Worm (Caenorhabditis elegans) whole organism, mixed stage, embryonic: ENCODE results near the gene nmur-1.

ENCODE experiments used
- M03D4.4 ChIP-seq: sonication (generic microtip); optimal IDR thresholded peaks from 2 replicates; lab custom pipeline; 2017; ENCODE audit warnings: mild to moderate bottlenecking, missing genetic modification characterization, missing compliant biosample characterization
- bed-3 ChIP-seq: fragments of 200-800 bp; sonication (Bioruptor generic); optimal IDR thresholded peaks from 3 replicates; lab custom pipeline; 2018; ENCODE audit warnings: mild to moderate bottlenecking, missing genetic modification characterization, moderate library complexity, missing compliant biosample characterization
- blmp-1 ChIP-seq: fragments of 150-350 bp; optimal IDR thresholded peaks from 2 replicates; lab custom pipeline; 2014; ENCODE audit warnings: missing biosample characterization, missing genetic modification characterization
- ceh-39 ChIP-seq: fragments of 150-350 bp; optimal IDR thresholded peaks from 2 replicates; lab custom pipeline; 2014; ENCODE audit warnings: missing biosample characterization, missing genetic modification characterization
- ceh-43 ChIP-seq: fragments of 200-800 bp; sonication (Bioruptor generic); optimal IDR thresholded peaks from 2 replicates; lab custom pipeline; 2018; ENCODE audit warnings: mild to moderate bottlenecking, missing genetic modification characterization, moderate library complexity, missing compliant biosample characterization
- ceh-83 ChIP-seq: fragments of 200-800 bp; sonication (Bioruptor generic); optimal IDR thresholded peaks from 2 replicates; lab custom pipeline; 2018; ENCODE audit warnings: mild to moderate bottlenecking, missing genetic modification characterization, missing compliant biosample characterization
- ces-1 ChIP-seq: fragments of 150-350 bp; optimal IDR thresholded peaks from 2 replicates; lab custom pipeline; 2014; ENCODE audit warnings: missing biosample characterization, missing genetic modification reagents, missing genetic modification characterization
- cnd-1 ChIP-seq: fragments of 200-800 bp; sonication (Bioruptor generic); optimal IDR thresholded peaks from 2 replicates; lab custom pipeline; 2018; ENCODE audit warnings: mild to moderate bottlenecking, missing genetic modification characterization, missing compliant biosample characterization
- elt-1 ChIP-seq: sonication (generic microtip); optimal IDR thresholded peaks from 2 replicates; lab custom pipeline; 2017; ENCODE audit warnings: missing genetic modification characterization, mild to moderate bottlenecking, missing compliant biosample characterization, antibody characterized with exemption, moderate library complexity, borderline replicate concordance; ENCODE audit not compliant: insufficient read depth
- flh-1 ChIP-seq: fragments of 200-800 bp; sonication (Bioruptor generic); optimal IDR thresholded peaks from 2 replicates; lab custom pipeline; 2018; ENCODE audit warnings: mild to moderate bottlenecking, missing genetic modification characterization, moderate library complexity, missing compliant biosample characterization
- ham-2 ChIP-seq: fragments of 200-800 bp; sonication (Bioruptor generic); optimal IDR thresholded peaks from 2 replicates; lab custom pipeline; 2018; ENCODE audit warnings: mild to moderate bottlenecking, missing genetic modification characterization, missing compliant biosample characterization
- hlh-1 ChIP-seq: fragments of 150-350 bp; optimal IDR thresholded peaks from 2 replicates; lab custom pipeline; 2014; ENCODE audit warnings: missing biosample characterization, missing genetic modification reagents, missing genetic modification characterization
- lin-13 ChIP-seq: fragments of 150-350 bp; optimal IDR thresholded peaks from 2 replicates; lab custom pipeline; 2014; ENCODE audit warnings: missing biosample characterization, missing genetic modification characterization
- lin-32 ChIP-seq: fragments of 200-800 bp; sonication (Bioruptor generic); optimal IDR thresholded peaks from 2 replicates; lab custom pipeline; 2018; ENCODE audit warnings: mild to moderate bottlenecking, missing genetic modification characterization, missing compliant biosample characterization
- mep-1 ChIP-seq: fragments of 150-350 bp; optimal IDR thresholded peaks from 2 replicates; lab custom pipeline; 2017; ENCODE audit warnings: missing biosample characterization, missing genetic modification reagents, missing genetic modification characterization, inconsistent platforms
- mls-2 ChIP-seq: sonication (generic microtip); optimal IDR thresholded peaks from 2 replicates; lab custom pipeline; 2016; ENCODE audit warnings: mild to moderate bottlenecking, missing genetic modification characterization, moderate library complexity, missing compliant biosample characterization
- nhr-12 ChIP-seq: fragments of 150-350 bp; optimal IDR thresholded peaks from 2 replicates; lab custom pipeline; 2014; ENCODE audit warnings: missing biosample characterization, missing genetic modification characterization
- nhr-2 ChIP-seq: fragments of 150-350 bp; optimal IDR thresholded peaks from 2 replicates; lab custom pipeline; 2014; ENCODE audit warnings: missing biosample characterization, missing genetic modification characterization
- nhr-237 ChIP-seq: fragments of 150-350 bp; optimal IDR thresholded peaks from 2 replicates; lab custom pipeline; 2014; ENCODE audit warnings: missing biosample characterization, missing genetic modification characterization
- nhr-28 ChIP-seq: fragments of 150-350 bp; optimal IDR thresholded peaks from 2 replicates; lab custom pipeline; 2014; ENCODE audit warnings: missing biosample characterization, missing genetic modification characterization
- nhr-76 ChIP-seq: sonication (generic microtip); optimal IDR thresholded peaks from 2 replicates; lab custom pipeline; 2017; ENCODE audit warnings: missing biosample characterization, missing genetic modification characterization
- pha-4 ChIP-seq: fragments of 150-350 bp; optimal IDR thresholded peaks from 2 replicates; lab custom pipeline; 2018; ENCODE audit warnings: missing biosample characterization, missing genetic modification reagents, missing genetic modification characterization
- sem-2 ChIP-seq: fragments of 200-800 bp; sonication (Bioruptor generic); optimal IDR thresholded peaks from 2 replicates; lab custom pipeline; 2018; ENCODE audit warnings: mild to moderate bottlenecking, missing genetic modification characterization, missing compliant biosample characterization
- snpc-4 ChIP-seq: fragments of 150-350 bp; optimal IDR thresholded peaks from 2 replicates; lab custom pipeline; 2014; ENCODE audit warnings: missing biosample characterization, missing genetic modification characterization
- sptf-1 ChIP-seq: sonication (generic microtip); optimal IDR thresholded peaks from 2 replicates; lab custom pipeline; 2017; ENCODE audit warnings: mild to moderate bottlenecking, missing genetic modification characterization, moderate library complexity, missing compliant biosample characterization
- tbx-8 ChIP-seq: fragments of 200-800 bp; sonication (Bioruptor generic); optimal IDR thresholded peaks from 2 replicates; lab custom pipeline; 2018; ENCODE audit warnings: mild to moderate bottlenecking, missing genetic modification characterization, moderate library complexity, missing compliant biosample characterization
- unc-120 ChIP-seq: sonication (generic microtip); optimal IDR thresholded peaks from 2 replicates; lab custom pipeline; 2017; ENCODE audit warnings: missing genetic modification characterization, missing compliant biosample characterization; ENCODE audit not compliant: poor library complexity, severe bottlenecking
- unc-39 ChIP-seq: fragments of 150-350 bp; optimal IDR thresholded peaks from 2 replicates; lab custom pipeline; 2014; ENCODE audit warnings: missing biosample characterization, missing genetic modification characterization
- unc-62 ChIP-seq: fragments of 150-350 bp; optimal IDR thresholded peaks from 2 replicates; lab custom pipeline; 2014; ENCODE audit warnings: missing biosample characterization, missing genetic modification reagents, missing genetic modification characterization
- zip-8 ChIP-seq: fragments of 150-350 bp; optimal IDR thresholded peaks from 2 replicates; lab custom pipeline; 2014; ENCODE audit warnings: missing biosample characterization, missing genetic modification characterization

The nmur-1 gene

DNA sequence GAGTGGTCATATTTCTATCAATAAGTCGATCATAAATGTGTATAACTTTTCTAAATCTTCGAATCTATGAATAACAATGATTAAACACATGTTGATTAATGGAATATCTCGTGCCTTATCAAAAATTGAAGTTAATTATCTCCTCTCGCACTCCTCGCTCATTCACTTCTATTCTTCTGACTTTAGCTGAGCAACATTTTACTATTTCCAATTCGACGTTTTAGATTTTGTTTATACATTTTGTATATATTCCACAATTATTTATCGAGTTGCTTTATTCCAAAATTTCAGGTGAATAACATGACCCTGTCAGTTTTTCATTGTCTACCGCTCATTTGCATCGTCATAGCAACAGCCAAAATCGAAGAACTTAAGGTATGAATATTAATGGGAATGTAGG lies 46.5 kb downstream of the nmur-1 start, which contains the start of gene T25B6.3:
Gene T25B6.3, plus strand, starts transcription at position 301 of the 400 bp plus-strand sequence.
- TF ChIP-seq nhr-2 (tag; lab: Kevin White, UChicago) (no peak), elt-1 (no peak), ces-1 (no peak), zip-8 (tag; lab: Kevin White, UChicago) (no peak), nhr-76 (no peak), mls-2 (no peak), hlh-1 (tag; lab: Kevin White, UChicago) (no peak), unc-120 (tag; lab: Kevin White, UChicago) (no peak), sptf-1 (tag; lab: Kevin White, UChicago) (no peak), nhr-12 (tag; lab: Kevin White, UChicago) (no peak), blmp-1 (tag; lab: Kevin White, UChicago) (no peak), ceh-43 (GFP tag; lab: Kevin White, UChicago) (no peak), unc-39 (no peak), ham-2 (GFP tag; lab: Kevin White, UChicago) (no peak), lin-32 (GFP tag; lab: Kevin White, UChicago) (no peak), snpc-4 (tag; lab: Kevin White, UChicago) (no peak), bed-3 (no peak), M03D4.4 (no peak), ceh-83 (GFP tag; lab: Kevin White, UChicago) (no peak), nhr-28 (tag; lab: Kevin White, UChicago) (no peak)
- TF ChIP-seq, all 35 proteins: peak for 0

DNA sequence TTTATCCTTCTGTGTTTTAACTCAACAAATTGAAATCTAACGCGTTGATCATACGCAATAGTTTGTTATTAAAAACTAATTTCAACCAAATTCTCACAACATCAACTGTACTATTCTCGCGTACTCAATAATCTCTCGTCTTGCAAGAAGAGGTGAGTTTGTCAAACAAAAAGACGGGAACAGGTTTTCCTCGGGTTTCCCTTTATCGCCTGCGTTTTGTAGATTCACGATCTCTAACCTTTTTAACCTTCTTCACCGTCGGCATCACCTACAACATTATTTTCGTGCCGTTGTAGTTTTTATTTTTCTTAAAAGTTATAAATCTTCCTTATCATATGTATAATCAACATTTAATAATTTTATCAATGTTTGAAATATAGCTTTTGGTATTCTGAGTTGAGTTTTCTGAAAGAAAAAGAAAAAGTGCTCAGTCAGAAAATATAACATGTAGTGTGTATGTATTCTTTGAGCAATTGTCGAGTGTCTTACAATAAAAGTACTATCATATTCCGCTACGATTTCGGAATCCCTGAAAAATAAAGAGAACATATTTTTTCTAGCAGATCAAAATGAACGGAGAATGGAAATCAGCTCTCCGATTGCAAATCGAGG lies 48.2 kb downstream of the nmur-1 start, which contains the start of gene snf-12:
Gene snf-12, plus strand, starts transcription at position 562 of the 612 bp plus-strand sequence.
- TF ChIP-seq M03D4.4 (no peak), nhr-76 (no peak), cnd-1 (tag; lab: Kevin White, UChicago) (no peak), ceh-83 (GFP tag; lab: Kevin White, UChicago) (no peak), flh-1 (GFP tag; lab: Kevin White, UChicago) (no peak), ceh-39 (tag; lab: Kevin White, UChicago) (no peak), unc-39 (no peak), nhr-12 (tag; lab: Kevin White, UChicago) (no peak), nhr-28 (tag; lab: Kevin White, UChicago) (no peak)

DNA sequence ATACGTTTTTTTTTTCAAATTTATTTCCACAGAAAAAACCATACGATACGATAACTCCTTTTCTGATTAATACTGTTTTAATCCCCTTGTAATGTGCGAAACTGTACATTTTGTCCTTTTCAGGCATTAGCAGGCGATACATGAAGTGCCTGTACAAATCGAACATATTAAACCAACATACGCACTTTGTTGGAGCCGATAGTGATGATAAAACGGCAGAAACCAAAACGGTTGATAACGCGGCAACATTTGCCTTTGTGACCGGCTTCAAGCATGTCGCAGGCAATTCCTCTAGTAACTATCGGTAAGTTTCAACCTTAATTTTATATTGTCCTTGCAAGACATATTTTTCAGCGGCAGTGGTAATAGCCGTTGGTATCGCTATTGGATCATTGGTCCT lies 53.5 kb downstream of the nmur-1 start, which contains the start of gene nep-22:
Gene nep-22, plus strand, starts transcription at position 245 of the 400 bp plus-strand sequence.
- no peak for TF ChIP-seq nhr-2 (tag; lab: Kevin White, UChicago)
- TF ChIP-seq nhr-12 (tag; lab: Kevin White, UChicago): no peak
- no peak for TF ChIP-seq unc-62 (GFP tag; lab: Kevin White, UChicago)
- no peak for TF ChIP-seq sem-2 (GFP tag; lab: Kevin White, UChicago)
- TF ChIP-seq flh-1 (GFP tag; lab: Kevin White, UChicago): no peak
- TF ChIP-seq tbx-8 (GFP tag; lab: Kevin White, UChicago): no peak
- no peak for TF ChIP-seq mep-1
- TF ChIP-seq sptf-1 (tag; lab: Kevin White, UChicago): no peak
- TF ChIP-seq lin-13 (tag; lab: Kevin White, UChicago): no peak
- TF ChIP-seq nhr-237 (tag; lab: Kevin White, UChicago): no peak
- no peak for TF ChIP-seq hlh-1 (tag; lab: Kevin White, UChicago)
- no peak for TF ChIP-seq M03D4.4
- no peak for TF ChIP-seq mls-2
- TF ChIP-seq blmp-1 (tag; lab: Kevin White, UChicago): no peak
- no peak for TF ChIP-seq ceh-39 (tag; lab: Kevin White, UChicago)
- no peak for TF ChIP-seq pha-4
- no peak for TF ChIP-seq zip-8 (tag; lab: Kevin White, UChicago)
- TF ChIP-seq, all 35 proteins: peak for 0
